Worm (Caenorhabditis elegans): ENCODE results near the gene cwp-1.

DNA sequence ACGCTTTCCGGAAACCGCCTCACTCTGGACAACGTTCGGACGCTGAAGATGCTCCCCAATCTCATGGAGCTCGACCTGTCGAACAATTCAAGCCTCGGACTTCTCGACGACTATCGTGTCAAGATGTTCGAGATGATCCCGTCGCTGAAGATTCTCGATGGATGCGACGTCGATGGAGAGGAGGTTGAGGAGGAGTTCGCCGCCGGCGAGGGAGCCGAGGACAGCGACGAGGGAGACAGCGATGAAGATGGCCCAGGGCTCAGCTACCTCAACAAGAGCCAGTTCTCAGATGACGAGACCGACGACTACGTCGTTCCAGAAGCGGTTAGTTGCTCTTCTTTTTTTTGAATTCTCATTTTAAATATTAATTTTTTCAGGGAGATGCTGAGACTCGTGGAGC, 49.7 kb upstream of the cwp-1 start:
- no peak for TF ChIP-seq ets-7 (tag; optimal IDR thresholded peaks at IDR 0.05)
- no peak for TF ChIP-seq hnd-1 (tag; optimal IDR thresholded peaks at IDR 0.05)
- TF ChIP-seq ceh-36 (tag; optimal IDR thresholded peaks at IDR 0.05) = no peak
- no peak for TF ChIP-seq scrt-1 (GFP tag; IDR thresholded peaks at IDR 0.05)
- no peak for TF ChIP-seq ama-1 (optimal IDR thresholded peaks at IDR 0.05)
- TF ChIP-seq sea-1 (GFP tag; conservative IDR thresholded peaks at IDR 0.05) = no peak

Data from whole organism, early embryonic.